Worm (Caenorhabditis elegans) whole organism, mixed stage, embryonic: ENCODE results near the gene M02E1.4.
"Not testable (repeated sequence)": the region's sequence is repeated elsewhere in the genome, so short reads cannot be mapped to it uniquely, and the experiment has no call there.

Experiments
- M03D4.4 ChIP-seq: sonication (generic microtip); optimal IDR thresholded peaks from 2 replicates; lab custom pipeline; 2017; ENCODE audit warnings: mild to moderate bottlenecking, missing genetic modification characterization, missing compliant biosample characterization
- bed-3 ChIP-seq: fragments of 200-800 bp; sonication (Bioruptor generic); optimal IDR thresholded peaks from 3 replicates; lab custom pipeline; 2018; ENCODE audit warnings: mild to moderate bottlenecking, missing genetic modification characterization, moderate library complexity, missing compliant biosample characterization
- blmp-1 ChIP-seq: fragments of 150-350 bp; optimal IDR thresholded peaks from 2 replicates; lab custom pipeline; 2014; ENCODE audit warnings: missing biosample characterization, missing genetic modification characterization
- ceh-39 ChIP-seq: fragments of 150-350 bp; optimal IDR thresholded peaks from 2 replicates; lab custom pipeline; 2014; ENCODE audit warnings: missing biosample characterization, missing genetic modification characterization
- ceh-43 ChIP-seq: fragments of 200-800 bp; sonication (Bioruptor generic); optimal IDR thresholded peaks from 2 replicates; lab custom pipeline; 2018; ENCODE audit warnings: mild to moderate bottlenecking, missing genetic modification characterization, moderate library complexity, missing compliant biosample characterization
- ceh-83 ChIP-seq: fragments of 200-800 bp; sonication (Bioruptor generic); optimal IDR thresholded peaks from 2 replicates; lab custom pipeline; 2018; ENCODE audit warnings: mild to moderate bottlenecking, missing genetic modification characterization, missing compliant biosample characterization
- ces-1 ChIP-seq: fragments of 150-350 bp; optimal IDR thresholded peaks from 2 replicates; lab custom pipeline; 2014; ENCODE audit warnings: missing biosample characterization, missing genetic modification reagents, missing genetic modification characterization
- cnd-1 ChIP-seq: fragments of 200-800 bp; sonication (Bioruptor generic); optimal IDR thresholded peaks from 2 replicates; lab custom pipeline; 2018; ENCODE audit warnings: mild to moderate bottlenecking, missing genetic modification characterization, missing compliant biosample characterization
- drap-1 ChIP-seq: fragments of 200-800 bp; sonication (Bioruptor generic); optimal IDR thresholded peaks from 3 replicates; lab custom pipeline; 2018; ENCODE audit warnings: mild to moderate bottlenecking, missing genetic modification characterization, missing compliant biosample characterization
- elt-1 ChIP-seq: sonication (generic microtip); optimal IDR thresholded peaks from 2 replicates; lab custom pipeline; 2017; ENCODE audit warnings: missing genetic modification characterization, mild to moderate bottlenecking, missing compliant biosample characterization, antibody characterized with exemption, moderate library complexity, borderline replicate concordance; ENCODE audit not compliant: insufficient read depth
- elt-3 ChIP-seq: fragments of 150-350 bp; optimal IDR thresholded peaks from 2 replicates; lab custom pipeline; 2014; ENCODE audit warnings: missing biosample characterization, missing genetic modification characterization
- flh-1 ChIP-seq: fragments of 200-800 bp; sonication (Bioruptor generic); optimal IDR thresholded peaks from 2 replicates; lab custom pipeline; 2018; ENCODE audit warnings: mild to moderate bottlenecking, missing genetic modification characterization, moderate library complexity, missing compliant biosample characterization
- ham-2 ChIP-seq: fragments of 200-800 bp; sonication (Bioruptor generic); optimal IDR thresholded peaks from 2 replicates; lab custom pipeline; 2018; ENCODE audit warnings: mild to moderate bottlenecking, missing genetic modification characterization, missing compliant biosample characterization
- hlh-1 ChIP-seq: fragments of 150-350 bp; optimal IDR thresholded peaks from 2 replicates; lab custom pipeline; 2014; ENCODE audit warnings: missing biosample characterization, missing genetic modification reagents, missing genetic modification characterization
- lin-13 ChIP-seq: fragments of 150-350 bp; optimal IDR thresholded peaks from 2 replicates; lab custom pipeline; 2014; ENCODE audit warnings: missing biosample characterization, missing genetic modification characterization
- lin-32 ChIP-seq: fragments of 200-800 bp; sonication (Bioruptor generic); optimal IDR thresholded peaks from 2 replicates; lab custom pipeline; 2018; ENCODE audit warnings: mild to moderate bottlenecking, missing genetic modification characterization, missing compliant biosample characterization
- lsy-2 ChIP-seq: fragments of 150-350 bp; optimal IDR thresholded peaks from 2 replicates; lab custom pipeline; 2014; ENCODE audit warnings: missing biosample characterization, missing genetic modification characterization
- mab-5 ChIP-seq: fragments of 150-350 bp; optimal IDR thresholded peaks from 2 replicates; lab custom pipeline; 2014; ENCODE audit warnings: missing biosample characterization, missing genetic modification characterization
- mep-1 ChIP-seq: fragments of 150-350 bp; optimal IDR thresholded peaks from 2 replicates; lab custom pipeline; 2017; ENCODE audit warnings: missing biosample characterization, missing genetic modification reagents, missing genetic modification characterization, inconsistent platforms
- mls-2 ChIP-seq: sonication (generic microtip); optimal IDR thresholded peaks from 2 replicates; lab custom pipeline; 2016; ENCODE audit warnings: mild to moderate bottlenecking, missing genetic modification characterization, moderate library complexity, missing compliant biosample characterization
- nhr-12 ChIP-seq: fragments of 150-350 bp; optimal IDR thresholded peaks from 2 replicates; lab custom pipeline; 2014; ENCODE audit warnings: missing biosample characterization, missing genetic modification characterization
- nhr-2 ChIP-seq: fragments of 150-350 bp; optimal IDR thresholded peaks from 2 replicates; lab custom pipeline; 2014; ENCODE audit warnings: missing biosample characterization, missing genetic modification characterization
- nhr-237 ChIP-seq: fragments of 150-350 bp; optimal IDR thresholded peaks from 2 replicates; lab custom pipeline; 2014; ENCODE audit warnings: missing biosample characterization, missing genetic modification characterization
- nhr-28 ChIP-seq: fragments of 150-350 bp; optimal IDR thresholded peaks from 2 replicates; lab custom pipeline; 2014; ENCODE audit warnings: missing biosample characterization, missing genetic modification characterization
- nhr-76 ChIP-seq: sonication (generic microtip); optimal IDR thresholded peaks from 2 replicates; lab custom pipeline; 2017; ENCODE audit warnings: missing biosample characterization, missing genetic modification characterization
- pha-4 ChIP-seq: fragments of 150-350 bp; optimal IDR thresholded peaks from 2 replicates; lab custom pipeline; 2018; ENCODE audit warnings: missing biosample characterization, missing genetic modification reagents, missing genetic modification characterization
- sem-2 ChIP-seq: fragments of 200-800 bp; sonication (Bioruptor generic); optimal IDR thresholded peaks from 2 replicates; lab custom pipeline; 2018; ENCODE audit warnings: mild to moderate bottlenecking, missing genetic modification characterization, missing compliant biosample characterization
- snpc-4 ChIP-seq: fragments of 150-350 bp; optimal IDR thresholded peaks from 2 replicates; lab custom pipeline; 2014; ENCODE audit warnings: missing biosample characterization, missing genetic modification characterization
- sptf-1 ChIP-seq: sonication (generic microtip); optimal IDR thresholded peaks from 2 replicates; lab custom pipeline; 2017; ENCODE audit warnings: mild to moderate bottlenecking, missing genetic modification characterization, moderate library complexity, missing compliant biosample characterization
- tbx-8 ChIP-seq: fragments of 200-800 bp; sonication (Bioruptor generic); optimal IDR thresholded peaks from 2 replicates; lab custom pipeline; 2018; ENCODE audit warnings: mild to moderate bottlenecking, missing genetic modification characterization, moderate library complexity, missing compliant biosample characterization
- unc-120 ChIP-seq: sonication (generic microtip); optimal IDR thresholded peaks from 2 replicates; lab custom pipeline; 2017; ENCODE audit warnings: missing genetic modification characterization, missing compliant biosample characterization; ENCODE audit not compliant: poor library complexity, severe bottlenecking
- unc-39 ChIP-seq: fragments of 150-350 bp; optimal IDR thresholded peaks from 2 replicates; lab custom pipeline; 2014; ENCODE audit warnings: missing biosample characterization, missing genetic modification characterization
- unc-62 ChIP-seq: fragments of 150-350 bp; optimal IDR thresholded peaks from 2 replicates; lab custom pipeline; 2014; ENCODE audit warnings: missing biosample characterization, missing genetic modification reagents, missing genetic modification characterization
- zip-8 ChIP-seq: fragments of 150-350 bp; optimal IDR thresholded peaks from 2 replicates; lab custom pipeline; 2014; ENCODE audit warnings: missing biosample characterization, missing genetic modification characterization
- ztf-11 ChIP-seq: fragments of 150-350 bp; optimal IDR thresholded peaks from 2 replicates; lab custom pipeline; 2014; ENCODE audit warnings: missing biosample characterization, missing genetic modification characterization

The M02E1.4 gene

DNA sequence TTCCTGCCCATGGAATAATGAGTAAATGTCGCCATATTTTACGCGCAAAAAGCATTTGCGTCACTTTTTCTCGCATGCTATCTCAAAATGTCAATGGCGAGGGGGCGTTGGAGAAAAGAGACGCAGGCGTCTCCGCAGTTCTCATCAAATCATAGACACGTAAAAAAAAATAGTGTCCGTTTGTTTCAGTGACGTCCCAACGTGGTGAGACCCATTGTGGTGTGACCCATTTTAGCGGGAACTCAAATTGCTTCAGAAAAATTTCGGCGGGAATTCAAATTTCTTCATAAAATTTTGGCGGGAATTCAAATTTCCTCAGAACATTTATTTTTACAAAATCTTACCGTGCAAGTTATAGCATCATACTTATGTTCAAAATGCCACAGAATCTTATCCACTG lies 30.7 kb downstream of the M02E1.4 start:
- TF ChIP-seq ceh-83 (GFP tag; lab: Kevin White, UChicago) (no peak), pha-4 (no peak), elt-1 (tag; lab: Kevin White, UChicago) (no peak), lin-32 (GFP tag; lab: Kevin White, UChicago) (no peak), cnd-1 (tag; lab: Kevin White, UChicago) (no peak), sptf-1 (tag; lab: Kevin White, UChicago) (no peak), unc-62 (GFP tag; lab: Kevin White, UChicago) (no peak), sem-2 (GFP tag; lab: Kevin White, UChicago) (no peak), blmp-1 (tag; lab: Kevin White, UChicago) (no peak), unc-120 (no peak), nhr-12 (tag; lab: Kevin White, UChicago) (no peak), M03D4.4 (no peak), drap-1 (no peak), ham-2 (GFP tag; lab: Kevin White, UChicago) (no peak)

DNA sequence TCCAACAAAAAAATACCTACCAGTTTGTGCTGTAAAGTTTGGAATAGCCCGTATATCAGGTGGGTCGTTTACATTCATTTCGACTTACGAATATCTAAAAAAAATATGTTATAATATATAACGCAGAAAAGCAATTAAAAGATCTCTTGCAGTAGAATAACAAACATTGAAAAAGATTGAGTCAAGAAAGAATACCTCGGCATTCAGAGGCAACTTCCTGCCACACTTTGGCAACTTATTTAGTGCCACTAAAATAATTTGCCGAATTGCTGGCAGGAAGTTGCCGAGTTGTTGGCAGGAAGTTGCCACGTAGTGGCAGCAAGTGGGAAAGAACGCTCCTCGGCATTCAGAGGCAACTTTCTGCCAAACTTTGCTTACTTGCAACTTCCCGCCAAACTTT lies 34.0 kb downstream of the M02E1.4 start, which contains the start of gene C04E7.3:
TSS of gene C04E7.3 (minus strand) at position 101 of the 400 bp plus-strand sequence.
- not testable (repeated sequence) for TF ChIP-seq lin-32 (GFP tag; lab: Kevin White, UChicago); nhr-28 (tag; lab: Kevin White, UChicago); bed-3 (GFP tag; lab: Kevin White, UChicago)
- TF ChIP-seq, all 35 proteins: peak for 0; not testable (repeated sequence) for 35

DNA sequence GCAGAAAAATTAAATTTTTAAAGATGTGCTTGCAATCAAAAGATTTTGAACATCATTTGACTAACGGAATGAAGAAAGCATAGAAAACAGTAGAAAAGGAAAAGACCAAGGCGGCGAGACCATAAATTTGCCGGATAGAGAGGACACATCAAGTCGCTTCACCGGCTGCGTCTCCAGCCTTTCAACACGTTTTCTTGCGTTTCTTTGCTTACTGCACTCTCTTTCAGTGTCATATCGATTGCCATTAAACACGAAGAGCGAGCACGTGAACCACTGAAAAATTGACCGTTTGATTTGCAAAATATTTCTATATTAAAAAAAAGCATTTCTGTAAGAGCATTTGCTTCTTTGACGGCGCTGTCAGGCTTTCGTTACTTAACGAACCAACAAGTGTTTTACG lies 35.1 kb downstream of the M02E1.4 start:
- no peak for TF ChIP-seq cnd-1 (tag; lab: Kevin White, UChicago)
- TF ChIP-seq mep-1 (tag; lab: Kevin White, UChicago): peak; percentile 2
- TF ChIP-seq elt-3: no peak
- peak; percentile 38 for TF ChIP-seq unc-120
- peak; percentile 12 for TF ChIP-seq ces-1 (GFP tag; lab: Kevin White, UChicago)
- TF ChIP-seq nhr-2: no peak

DNA sequence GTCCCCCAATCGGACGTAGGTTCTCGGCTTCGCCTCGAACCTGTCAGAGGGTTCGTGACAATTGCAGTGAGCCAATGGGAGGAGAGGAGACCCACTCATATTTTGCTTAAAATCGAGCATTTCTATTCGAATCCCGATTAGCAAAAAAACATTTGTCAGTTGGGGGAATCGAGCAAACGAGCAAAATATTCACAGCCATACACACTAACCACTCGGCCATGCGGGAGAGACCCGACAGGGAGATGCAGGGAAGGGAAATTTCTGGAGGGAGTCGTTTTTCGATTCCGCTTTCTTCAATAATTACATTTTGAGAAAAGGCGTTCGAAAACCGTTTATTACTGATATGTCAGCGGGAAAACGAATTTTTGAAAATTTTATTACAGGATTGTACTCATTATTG lies 38.3 kb downstream of the M02E1.4 start:
- TF ChIP-seq sptf-1 (tag; lab: Kevin White, UChicago): peak; percentile 8

DNA sequence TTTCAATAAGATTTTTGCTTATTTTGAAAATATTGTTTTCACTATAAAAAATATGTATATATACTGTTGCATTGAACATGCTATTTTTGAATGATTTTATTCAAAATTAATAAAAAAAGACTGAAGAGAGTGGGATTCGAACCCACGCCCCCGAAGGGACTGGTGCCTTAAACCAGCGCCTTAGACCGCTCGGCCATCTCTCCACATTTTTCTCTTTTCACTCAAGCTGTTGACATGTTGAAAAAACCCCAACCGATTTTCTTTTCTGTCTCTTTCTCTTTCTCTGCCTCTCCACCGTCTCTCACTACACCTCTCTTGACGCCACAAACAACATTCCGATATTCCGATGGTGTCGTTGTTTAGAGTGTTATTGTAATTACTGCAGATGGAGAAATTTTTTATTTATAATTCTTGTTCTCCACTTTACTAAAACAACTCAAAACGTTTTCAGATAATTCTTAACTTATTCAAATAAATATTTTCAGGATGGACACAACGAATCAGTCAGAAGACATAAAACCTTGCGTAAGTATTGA lies 40.1 kb downstream of the M02E1.4 start, which contains the start of gene sor-3:
TSS of gene sor-3 (plus strand) at position 486 of the 536 bp plus-strand sequence.
- TF ChIP-seq flh-1 (GFP tag; lab: Kevin White, UChicago): peak; percentile 50
- TF ChIP-seq ces-1 (GFP tag; lab: Kevin White, UChicago): peak; percentile 66
- peak; percentile 66 for TF ChIP-seq sem-2 (GFP tag; lab: Kevin White, UChicago)
- peak; percentile 88 for TF ChIP-seq drap-1
- peak; percentile 71 for TF ChIP-seq mab-5 (tag; lab: Kevin White, UChicago)
- TF ChIP-seq ceh-83 (GFP tag; lab: Kevin White, UChicago): peak; percentile 89
- peak; percentile 56 for TF ChIP-seq lin-13 (tag; lab: Kevin White, UChicago)
- TF ChIP-seq nhr-2: no peak
- peak; percentile 13 for TF ChIP-seq elt-1 (tag; lab: Kevin White, UChicago)
- no peak for TF ChIP-seq ztf-11
- no peak for TF ChIP-seq elt-3
- TF ChIP-seq nhr-76 (tag; lab: Kevin White, UChicago): no peak
- peak; percentile 92 for TF ChIP-seq nhr-237 (tag; lab: Kevin White, UChicago)
- TF ChIP-seq lsy-2: peak; percentile 51
- peak; percentile 68 for TF ChIP-seq ceh-39
- TF ChIP-seq hlh-1: peak; percentile 51
- no peak for TF ChIP-seq snpc-4 (tag; lab: Kevin White, UChicago)
- TF ChIP-seq mls-2: peak; percentile 92
- TF ChIP-seq unc-39 (tag; lab: Kevin White, UChicago): no peak
- peak; percentile 86 for TF ChIP-seq ceh-43 (GFP tag; lab: Kevin White, UChicago)
- TF ChIP-seq nhr-12 (tag; lab: Kevin White, UChicago): no peak
- TF ChIP-seq unc-62 (GFP tag; lab: Kevin White, UChicago): peak; percentile 6
- TF ChIP-seq bed-3 (GFP tag; lab: Kevin White, UChicago): peak; percentile 80
- TF ChIP-seq nhr-28 (tag; lab: Kevin White, UChicago): peak; percentile 62
- no peak for TF ChIP-seq zip-8 (tag; lab: Kevin White, UChicago)
- peak; percentile 77 for TF ChIP-seq mep-1 (tag; lab: Kevin White, UChicago)
- TF ChIP-seq blmp-1 (tag; lab: Kevin White, UChicago): no peak
- TF ChIP-seq sptf-1 (tag; lab: Kevin White, UChicago): peak; percentile 96
- TF ChIP-seq tbx-8 (GFP tag; lab: Kevin White, UChicago): peak; percentile 74
- TF ChIP-seq cnd-1 (tag; lab: Kevin White, UChicago): peak; percentile 82
- TF ChIP-seq M03D4.4: peak; percentile 88
- TF ChIP-seq ham-2 (GFP tag; lab: Kevin White, UChicago): peak; percentile 71
- TF ChIP-seq unc-120: peak; percentile 97
- TF ChIP-seq pha-4: peak; percentile 53
- TF ChIP-seq lin-32 (GFP tag; lab: Kevin White, UChicago): peak; percentile 88
